Fruit fly (Drosophila melanogaster) whole organism, embryonic: ENCODE data around the gene CG11168.

Experiments
- Adf1 ChIP-seq: fragments of 200-800 bp; sonication (Bioruptor generic); IDR thresholded peaks from 2 replicates; pipeline ENCODE4 v1.3.6; 2022; ENCODE audit warnings: missing biosample characterization, missing genetic modification characterization
- Aef1 ChIP-seq: fragments of 200-800 bp; sonication (Bioruptor generic); IDR thresholded peaks from 3 replicates; pipeline ENCODE4 v1.3.6; 2022; ENCODE audit warnings: missing biosample characterization, missing genetic modification characterization
- Atf6 ChIP-seq: fragments of 200-800 bp; sonication (Bioruptor generic); IDR thresholded peaks from 2 replicates; pipeline ENCODE4 v1.3.6; 2022; ENCODE audit warnings: missing biosample characterization, missing genetic modification characterization
- CG10209 ChIP-seq: fragments of 200-800 bp; sonication (Bioruptor generic); optimal IDR thresholded peaks from 3 replicates; lab custom pipeline; 2017; ENCODE audit warnings: missing biosample characterization, mild to moderate bottlenecking, missing genetic modification characterization, missing genetic modification reagents
- CG10321 ChIP-seq: fragments of 200-800 bp; sonication (Bioruptor generic); IDR thresholded peaks from 2 replicates; pipeline ENCODE4 v1.3.6; 2022; ENCODE audit warnings: missing biosample characterization, missing genetic modification characterization
- CG10654 ChIP-seq: fragments of 200-800 bp; sonication (Bioruptor generic); optimal IDR thresholded peaks from 2 replicates; lab custom pipeline; 2016; ENCODE audit warnings: missing biosample characterization, missing genetic modification characterization
- CG12391 ChIP-seq: fragments of 200-800 bp; sonication (Bioruptor generic); optimal IDR thresholded peaks from 3 replicates; lab custom pipeline; 2018; ENCODE audit warnings: missing biosample characterization, mild to moderate bottlenecking, missing genetic modification characterization, moderate library complexity
- CG2116 ChIP-seq: fragments of 200-800 bp; sonication (Bioruptor generic); optimal IDR thresholded peaks from 3 replicates; lab custom pipeline; 2018; ENCODE audit warnings: missing biosample characterization, mild to moderate bottlenecking, missing genetic modification characterization
- CG2120 ChIP-seq: fragments of 200-800 bp; sonication (Bioruptor generic); optimal IDR thresholded peaks from 3 replicates; lab custom pipeline; 2016; ENCODE audit warnings: missing biosample characterization, missing genetic modification characterization
- CG2889 ChIP-seq: fragments of 200-800 bp; sonication (Bioruptor generic); IDR thresholded peaks from 3 replicates; pipeline ENCODE4 v1.3.6; 2022; ENCODE audit warnings: missing biosample characterization, missing genetic modification characterization
- CG31224 ChIP-seq: fragments of 200-800 bp; sonication (Bioruptor generic); IDR thresholded peaks from 2 replicates; pipeline ENCODE4 v1.3.6; 2022; ENCODE audit warnings: missing biosample characterization, missing genetic modification characterization
- CG3995 ChIP-seq: fragments of 200-800 bp; sonication (Bioruptor generic); optimal IDR thresholded peaks from 3 replicates; lab custom pipeline; 2016; ENCODE audit warnings: missing biosample characterization, missing genetic modification characterization
- CG42726 ChIP-seq: fragments of 200-800 bp; sonication (Bioruptor generic); IDR thresholded peaks from 2 replicates; pipeline ENCODE4 v1.3.6; 2022; ENCODE audit warnings: missing biosample characterization, missing genetic modification characterization; ENCODE audit not compliant: partially characterized antibody
- CG4820 ChIP-seq: fragments of 200-800 bp; sonication (Bioruptor generic); optimal IDR thresholded peaks from 3 replicates; lab custom pipeline; 2016; ENCODE audit warnings: missing biosample characterization, missing genetic modification characterization
- CG6813 ChIP-seq: fragments of 200-800 bp; sonication (Bioruptor generic); optimal IDR thresholded peaks from 2 replicates; lab custom pipeline; 2017; ENCODE audit warnings: missing biosample characterization, missing genetic modification characterization, mild to moderate bottlenecking, moderate library complexity, missing genetic modification reagents
- CG8478 ChIP-seq: fragments of >200 bp; optimal IDR thresholded peaks from 2 replicates; lab custom pipeline; 2018
- CTCF ChIP-seq: fragments of 200-800 bp; sonication (Bioruptor generic); optimal IDR thresholded peaks from 2 replicates; lab custom pipeline; 2017; ENCODE audit warnings: missing biosample characterization, mild to moderate bottlenecking, missing genetic modification characterization, moderate library complexity
- Dip3 ChIP-seq: fragments of 200-800 bp; sonication (Bioruptor generic); optimal IDR thresholded peaks from 3 replicates; lab custom pipeline; 2016; ENCODE audit warnings: missing biosample characterization, missing genetic modification characterization
- Drgx ChIP-seq: fragments of 200-800 bp; sonication (Bioruptor generic); IDR thresholded peaks from 2 replicates; pipeline ENCODE4 v1.3.6; 2022; ENCODE audit warnings: missing biosample characterization, missing genetic modification characterization
- Hand ChIP-seq: fragments of 200-800 bp; sonication (Bioruptor generic); optimal IDR thresholded peaks from 2 replicates; lab custom pipeline; 2017; ENCODE audit warnings: mild to moderate bottlenecking, missing biosample characterization, missing genetic modification reagents, missing genetic modification characterization
- Hr78 ChIP-seq, 2 experiments: fragments of 200-800 bp in 1 of 2; fragments of >200 bp in 1 of 2; sonication (Bioruptor generic) in 1 of 2; optimal IDR thresholded peaks; 2 replicates each; lab custom pipeline; 2017 to 2019; ENCODE audit warnings: missing biosample characterization in 2 of 2, missing genetic modification characterization in 2 of 2, mild to moderate bottlenecking in 1 of 2, moderate library complexity in 1 of 2
- MESR4 ChIP-seq: fragments of 200-800 bp; sonication (Bioruptor generic); optimal IDR thresholded peaks from 2 replicates; lab custom pipeline; 2018; ENCODE audit warnings: missing biosample characterization, mild to moderate bottlenecking, missing genetic modification characterization, moderate library complexity
- Med ChIP-seq: fragments of 200-800 bp; sonication (Bioruptor generic); peaks from one replicate; lab custom pipeline; 2016; ENCODE audit warnings: missing biosample characterization, missing genetic modification characterization, mild to moderate bottlenecking, inconsistent platforms, moderate library complexity
- Opbp ChIP-seq: fragments of 200-800 bp; sonication (Bioruptor generic); IDR thresholded peaks from 3 replicates; pipeline ENCODE4 v1.3.6; 2022; ENCODE audit warnings: missing biosample characterization, missing genetic modification characterization; ENCODE audit not compliant: partially characterized antibody
- Optix ChIP-seq: fragments of 200-800 bp; sonication (Bioruptor generic); IDR thresholded peaks from 3 replicates; pipeline ENCODE4 v1.3.6; 2022; ENCODE audit warnings: missing biosample characterization, missing genetic modification characterization
- Xrp1 ChIP-seq: fragments of 200-800 bp; sonication (Bioruptor generic); IDR thresholded peaks from 2 replicates; pipeline ENCODE4 v1.3.6; 2022; ENCODE audit warnings: missing biosample characterization, missing genetic modification characterization
- aop ChIP-seq: fragments of 200-800 bp; sonication (Bioruptor generic); IDR thresholded peaks from 2 replicates; pipeline ENCODE4 v1.3.6; 2022; ENCODE audit warnings: missing biosample characterization, missing genetic modification characterization
- az2 ChIP-seq: fragments of 200-800 bp; sonication (Bioruptor generic); optimal IDR thresholded peaks from 3 replicates; lab custom pipeline; 2016; ENCODE audit warnings: missing biosample characterization, missing genetic modification characterization
- chinmo ChIP-seq: fragments of 200-800 bp; sonication (Bioruptor generic); IDR thresholded peaks from 4 replicates; pipeline ENCODE4 v1.3.6; 2022; ENCODE audit warnings: missing biosample characterization, missing genetic modification characterization; ENCODE audit not compliant: partially characterized antibody
- dati ChIP-seq: fragments of 200-800 bp; sonication (Bioruptor generic); IDR thresholded peaks from 2 replicates; pipeline ENCODE4 v1.3.6; 2022; ENCODE audit warnings: missing biosample characterization, missing genetic modification characterization
- dm ChIP-seq: fragments of 200-800 bp; sonication (Bioruptor generic); optimal IDR thresholded peaks from 3 replicates; lab custom pipeline; 2016; ENCODE audit warnings: missing biosample characterization, missing genetic modification characterization
- kay ChIP-seq: fragments of 200-800 bp; sonication (Bioruptor generic); optimal IDR thresholded peaks from 2 replicates; lab custom pipeline; 2016; ENCODE audit warnings: missing biosample characterization, missing genetic modification characterization
- lab ChIP-seq: fragments of 200-800 bp; sonication (Bioruptor generic); optimal IDR thresholded peaks from 3 replicates; lab custom pipeline; 2017; ENCODE audit warnings: missing biosample characterization, missing genetic modification characterization, mild to moderate bottlenecking, moderate library complexity, missing genetic modification reagents
- lbe ChIP-seq: fragments of 200-800 bp; sonication (Bioruptor generic); optimal IDR thresholded peaks from 2 replicates; lab custom pipeline; 2016; ENCODE audit warnings: missing biosample characterization, mild to moderate bottlenecking, missing genetic modification characterization
- lola ChIP-seq, 3 experiments: fragments of >200 bp in 2 of 3; fragments of 200-800 bp in 1 of 3; sonication (Bioruptor generic) in 1 of 3; optimal IDR thresholded peaks; 2 replicates each; lab custom pipeline; 2017 to 2019; ENCODE audit warnings: missing biosample characterization in 3 of 3, missing genetic modification characterization in 3 of 3, mild to moderate bottlenecking in 1 of 3, moderate library complexity in 1 of 3
- nom ChIP-seq: fragments of 200-800 bp; sonication (Bioruptor generic); optimal IDR thresholded peaks from 2 replicates; lab custom pipeline; 2017; ENCODE audit warnings: missing biosample characterization, missing genetic modification characterization, mild to moderate bottlenecking, moderate library complexity, missing genetic modification reagents
- otp ChIP-seq: fragments of 200-800 bp; sonication (Bioruptor generic); IDR thresholded peaks from 3 replicates; pipeline ENCODE4, ENCODE4 v1.3.6; 2022; ENCODE audit warnings: missing biosample characterization, missing genetic modification characterization
- pan ChIP-seq, 4 experiments: fragments of >200 bp in 3 of 4; fragments of 200-800 bp in 1 of 4; sonication (Bioruptor generic) in 1 of 4; optimal IDR thresholded peaks in 3 of 4; IDR thresholded peaks in 1 of 4; 2 replicates each; pipeline versions ENCODE4 v1.3.6 to Lab custom; 2017 to 2022; ENCODE audit warnings: missing biosample characterization in 2 of 4, missing genetic modification characterization in 2 of 4, mixed read lengths in 1 of 4
- prd ChIP-seq, 3 experiments: fragments of >200 bp in 2 of 3; fragments of 200-800 bp in 1 of 3; sonication (Bioruptor generic) in 1 of 3; optimal IDR thresholded peaks in 2 of 3; IDR thresholded peaks in 1 of 3; 2 replicates in 2 of 3; 3 replicates in 1 of 3; pipeline versions ENCODE4 v1.3.6 to Lab custom; 2017 to 2022; ENCODE audit warnings: missing biosample characterization in 1 of 3, missing genetic modification characterization in 1 of 3
- pros ChIP-seq: fragments of 200-800 bp; sonication (Bioruptor generic); optimal IDR thresholded peaks from 3 replicates; lab custom pipeline; 2019; ENCODE audit warnings: missing biosample characterization, mild to moderate bottlenecking, missing genetic modification characterization, moderate library complexity
- seq ChIP-seq: fragments of 200-800 bp; sonication (Bioruptor generic); IDR thresholded peaks from 2 replicates; pipeline ENCODE4 v1.3.6; 2022; ENCODE audit warnings: missing biosample characterization, missing genetic modification characterization
- so ChIP-seq: fragments of 200-800 bp; sonication (Bioruptor generic); IDR thresholded peaks from 3 replicates; pipeline ENCODE4 v1.3.6; 2022; ENCODE audit warnings: missing biosample characterization, missing genetic modification characterization
- sob ChIP-seq: fragments of 200-800 bp; sonication (Bioruptor generic); IDR thresholded peaks from 2 replicates; pipeline ENCODE4 v1.3.6; 2022; ENCODE audit warnings: missing biosample characterization, missing genetic modification characterization
- sqz ChIP-seq: fragments of 200-800 bp; sonication (Bioruptor generic); optimal IDR thresholded peaks from 3 replicates; lab custom pipeline; 2018; ENCODE audit warnings: missing biosample characterization, mild to moderate bottlenecking, missing genetic modification characterization
- vvl ChIP-seq: fragments of 200-800 bp; sonication (Bioruptor generic); IDR thresholded peaks from 2 replicates; pipeline ENCODE4 v1.3.6; 2022; ENCODE audit warnings: missing biosample characterization, missing genetic modification characterization
- zen2 ChIP-seq: fragments of 200-800 bp; sonication (Bioruptor generic); IDR thresholded peaks from 3 replicates; pipeline ENCODE4 v1.3.6; 2022; ENCODE audit warnings: missing biosample characterization, missing genetic modification characterization; ENCODE audit not compliant: partially characterized antibody
- zfh1 ChIP-seq: fragments of 200-800 bp; sonication (Bioruptor generic); IDR thresholded peaks from 3 replicates; pipeline ENCODE4 v1.3.6; 2022; ENCODE audit warnings: missing biosample characterization, missing genetic modification characterization

The CG11168 gene

DNA sequence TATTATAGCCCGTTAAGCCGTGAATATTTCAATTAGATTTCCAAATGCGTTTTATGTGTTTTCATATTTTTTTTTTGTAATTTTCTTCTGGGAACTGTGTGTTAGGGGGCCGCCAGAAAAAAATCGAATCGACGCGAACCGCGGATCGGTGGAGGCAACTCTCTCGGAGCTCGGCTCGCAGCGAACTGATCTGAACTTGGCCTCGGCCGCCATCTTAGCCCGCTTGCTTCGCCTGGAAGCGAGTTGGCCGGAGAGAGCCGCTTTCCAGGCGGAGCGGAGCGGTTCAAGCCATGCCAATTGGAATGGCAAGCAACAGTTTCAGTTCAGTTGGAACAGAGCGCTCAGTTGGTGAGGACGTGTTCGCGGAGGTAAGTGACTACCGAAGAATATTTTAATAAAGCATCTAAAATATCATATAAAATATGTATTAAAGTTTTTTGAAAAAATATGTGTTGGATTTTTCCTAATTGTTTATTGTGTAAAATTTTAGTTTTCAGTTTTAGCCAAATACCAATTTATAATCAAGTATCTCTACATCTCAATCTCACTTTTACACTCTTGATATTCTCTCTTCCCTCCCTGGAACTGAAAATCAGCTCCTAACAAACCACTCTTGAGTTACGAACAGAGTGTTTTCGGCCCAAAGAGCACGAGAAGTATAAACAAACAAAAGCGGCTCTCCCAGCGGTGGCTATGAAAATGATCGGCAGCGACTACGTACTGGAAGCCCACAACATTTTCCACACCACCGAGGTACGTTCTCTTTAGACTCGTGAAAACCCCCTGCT, 23.3 kb upstream of the CG11168 start, which contains the start of the genes CG31121 and CG11069 (continued):
- TF ChIP-seq CG2116 (GFP tag; lab: Kevin White, UChicago) (no peak), Hr78 (GFP tag; optimal IDR thresholded peaks at IDR 0.05; lab: Kevin White, UChicago) (peak in 1 of 2 experiments; percentile 2), CG3995 (GFP tag; lab: Kevin White, UChicago) (no peak), CG31224 (GFP tag; lab: Robert Waterston, UW) (no peak), CG10654 (GFP tag; lab: Kevin White, UChicago) (no peak), vvl (GFP tag; lab: Robert Waterston, UW) (0 out of 2 replicates have a peak, but pooled peaks have one; percentile 9), dati (GFP tag; lab: Robert Waterston, UW) (no peak), CTCF (no peak), kay (GFP tag; lab: Kevin White, UChicago) (no peak), az2 (GFP tag; lab: Kevin White, UChicago) (no peak), Med (GFP tag; lab: Kevin White, UChicago) (peak; percentile 31), zfh1 (0 out of 3 replicates have a peak, but pooled peaks have one; percentile 24), zen2 (0 out of 3 replicates have a peak, but pooled peaks have one; percentile 7), CG10321 (no peak), Optix (GFP tag; lab: Robert Waterston, UW) (no peak), CG6813 (GFP tag; lab: Kevin White, UChicago) (no peak), sob (GFP tag; lab: Robert Waterston, UW) (peak; percentile 30; the same call in 1 of the 2 replicates), lola (GFP tag; optimal IDR thresholded peaks at IDR 0.05; lab: Kevin White, UChicago) (no peak), so (GFP tag; lab: Robert Waterston, UW) (0 out of 3 replicates have a peak, but pooled peaks have one; percentile 20), Aef1 (GFP tag; lab: Robert Waterston, UW) (no peak), Atf6 (GFP tag; lab: Robert Waterston, UW) (no peak), lab (GFP tag; lab: Kevin White, UChicago) (no peak), Adf1 (GFP tag; lab: Robert Waterston, UW) (no peak), MESR4 (GFP tag; lab: Kevin White, UChicago) (no peak), Hand (GFP tag; lab: Kevin White, UChicago) (no peak), Xrp1 (GFP tag; lab: Robert Waterston, UW) (0 out of 2 replicates have a peak, but pooled peaks have one; percentile 5), aop (GFP tag; lab: Robert Waterston, UW) (0 out of 2 replicates have a peak, but pooled peaks have one; percentile 17), CG2120 (GFP tag; lab: Kevin White, UChicago) (no peak), Opbp (0 out of 3 replicates have a peak, but pooled peaks have one; percentile 42), seq (0 out of 2 replicates have a peak, but pooled peaks have one; percentile 14), nom (GFP tag; lab: Kevin White, UChicago) (peak; percentile 41), CG12391 (peak; percentile 30), CG10209 (no peak), pan (optimal IDR thresholded peaks at IDR 0.05; lab: Kevin White, UChicago) (no peak), pan (GFP tag; optimal IDR thresholded peaks at IDR 0.05 in 1 of 2, IDR thresholded peaks at IDR 0.05 in 1 of 2) (peak in 1 of 2 experiments; percentile 20), CG42726 (GFP tag; lab: Robert Waterston, UW) (peak; percentile 45; the same call in 1 of the 2 replicates), Dip3 (GFP tag; lab: Kevin White, UChicago) (no peak), pros (GFP tag; lab: Kevin White, UChicago) (peak; percentile 24), sqz (GFP tag; lab: Kevin White, UChicago) (peak; percentile 58), chinmo (GFP tag; lab: Robert Waterston, UW) (0 out of 4 replicates have a peak, but pooled peaks have one; percentile 56), lbe (no peak), otp (GFP tag; lab: Robert Waterston, UW) (0 out of 3 replicates have a peak, but pooled peaks have one; percentile 43), prd (optimal IDR thresholded peaks at IDR 0.05; lab: Kevin White, UChicago) (no peak), prd (GFP tag; IDR thresholded peaks at IDR 0.05; lab: Robert Waterston, UW) (0 out of 3 replicates have a peak, but pooled peaks have one; percentile 14), CG8478 (no peak), CG2889 (GFP tag; lab: Robert Waterston, UW) (no peak), Drgx (peak; percentile 45; the same call in 1 of the 2 replicates), CG4820 (no peak), dm (GFP tag; lab: Kevin White, UChicago) (no peak)
